Worm (Caenorhabditis elegans): ENCODE measurements around the gene acn-1.

DNA sequence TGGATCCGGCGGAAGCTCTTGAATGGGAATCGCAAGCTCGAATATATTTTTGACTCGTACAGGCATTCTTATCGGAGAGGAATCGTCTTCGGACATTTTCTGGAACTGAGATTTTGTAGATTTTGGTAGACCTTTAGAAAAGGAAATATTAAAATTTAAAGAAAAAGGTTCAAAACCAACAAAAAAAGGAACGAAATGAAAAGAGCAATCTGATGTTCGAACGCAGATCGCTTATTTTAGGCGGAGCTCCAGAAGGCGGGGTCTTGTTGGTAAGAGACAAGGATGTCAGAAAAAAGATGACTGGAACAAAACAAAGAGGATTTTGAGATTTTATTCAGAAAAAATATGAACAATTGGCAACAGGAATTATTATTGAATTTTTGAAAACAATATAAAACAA is 10.1 kb upstream of the acn-1 start, which contains the start of gene C42D8.9:
- TF ChIP-seq ets-7 (tag; optimal IDR thresholded peaks at IDR 0.05) (no peak), hmbx-1 (tag; optimal IDR thresholded peaks at IDR 0.05) (no peak), ceh-13 (GFP tag; optimal IDR thresholded peaks at IDR 0.05) (no peak), tbx-11 (GFP tag; IDR thresholded peaks at IDR 0.05) (no peak), sea-1 (GFP tag; conservative IDR thresholded peaks at IDR 0.05) (no peak), scrt-1 (GFP tag; IDR thresholded peaks at IDR 0.05) (no peak), tra-4 (tag; optimal IDR thresholded peaks at IDR 0.05) (no peak), ama-1 (optimal IDR thresholded peaks at IDR 0.05) (no peak), tbx-37 (GFP tag; conservative IDR thresholded peaks at IDR 0.05) (no peak), aly-1 (tag; optimal IDR thresholded peaks at IDR 0.05) (no peak), pes-1 (GFP tag; IDR thresholded peaks at IDR 0.05) (no peak), flt-1 (GFP tag; IDR thresholded peaks at IDR 0.05) (no peak)
